Comparison of ENCODE assay signal across 4 fruit fly cellular contexts in the genomic region with DNA sequence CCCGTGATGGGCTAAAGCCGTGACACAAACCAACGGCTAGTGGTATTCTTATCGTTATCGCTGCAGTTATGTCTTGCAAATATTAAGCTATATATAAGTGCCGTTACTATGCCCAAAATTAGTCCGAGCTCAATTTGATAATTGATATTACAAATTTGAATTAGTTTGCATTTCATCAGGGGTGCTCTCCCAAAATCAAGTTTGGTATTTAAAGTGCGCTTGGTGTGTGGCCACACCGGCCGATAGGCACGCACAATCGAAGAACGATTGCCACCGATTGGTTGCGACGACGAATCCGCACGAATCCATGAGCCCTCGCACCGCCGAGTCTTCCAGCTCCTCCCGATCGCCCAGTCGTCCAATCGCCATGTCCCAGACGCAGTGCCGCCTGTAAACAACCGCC.
TF ChIP-seq lines count a peak whose summit lies in the region.

A gene (plus strand): TSS at position 252 of the 403 bp plus-strand sequence.

- no peak for TF ChIP-seq CTCF in whole organism, embryonic (GFP tag; optimal IDR thresholded peaks at IDR 0.05; lab: Kevin White, UChicago)

TF ChIP-seq in whole organism, adult, 20 proteins besides CTCF, POLR2A, EP300 and RAD21:
- TF ChIP-seq bab1 (GFP tag; optimal IDR thresholded peaks at IDR 0.05; lab: Kevin White, UChicago) (peak; percentile 65), CG14711 (tag; optimal IDR thresholded peaks at IDR 0.05; lab: Kevin White, UChicago) (no peak), tj (GFP tag; optimal IDR thresholded peaks at IDR 0.05; lab: Kevin White, UChicago) (no peak), Mnt (GFP tag; optimal IDR thresholded peaks at IDR 0.05; lab: Kevin White, UChicago) (peak; percentile 16), CG7045 (GFP tag; optimal IDR thresholded peaks at IDR 0.05; lab: Kevin White, UChicago) (no peak), Crg-1 (GFP tag; optimal IDR thresholded peaks at IDR 0.05; lab: Kevin White, UChicago) (no peak), Hr96 (GFP tag; optimal IDR thresholded peaks at IDR 0.05; lab: Kevin White, UChicago) (no peak), toe (GFP tag; optimal IDR thresholded peaks at IDR 0.05; lab: Kevin White, UChicago) (no peak), pad (GFP tag; optimal IDR thresholded peaks at IDR 0.05; lab: Kevin White, UChicago) (no peak), cic (GFP tag; optimal IDR thresholded peaks at IDR 0.05; lab: Kevin White, UChicago) (no peak), CG33017 (tag; optimal IDR thresholded peaks at IDR 0.05; lab: Kevin White, UChicago) (no peak), cnc (optimal IDR thresholded peaks at IDR 0.05; lab: Kevin White, UChicago) (no peak), CG11617 (GFP tag; optimal IDR thresholded peaks at IDR 0.05; lab: Kevin White, UChicago) (no peak), CG7101 (tag; optimal IDR thresholded peaks at IDR 0.05; lab: Kevin White, UChicago) (peak; percentile 2)

TF ChIP-seq in whole organism, embryonic, 481 proteins besides CTCF, POLR2A, EP300 and RAD21 (continues in another document):
- TF ChIP-seq crol (GFP tag; IDR thresholded peaks at IDR 0.05; lab: Robert Waterston, UW), result no peak
- TF ChIP-seq Deaf1 (tag; optimal IDR thresholded peaks at IDR 0.05; lab: Kevin White, UChicago), result peak; percentile 81
- peak; percentile 55 for TF ChIP-seq knrl (GFP tag; IDR thresholded peaks at IDR 0.05; lab: Robert Waterston, UW; ENCODE audit: partially characterized antibody)
- 0 out of 3 replicates have a peak, but pooled peaks have one; percentile 38 for TF ChIP-seq CG7963 (GFP tag; IDR thresholded peaks at IDR 0.05; lab: Robert Waterston, UW; ENCODE audit: partially characterized antibody)
- peak; percentile 44 for TF ChIP-seq her (GFP tag; optimal IDR thresholded peaks at IDR 0.05; lab: Kevin White, UChicago)
- no peak for TF ChIP-seq tap (tag; optimal IDR thresholded peaks at IDR 0.05; lab: Kevin White, UChicago)
- peak; percentile 63 for TF ChIP-seq BEAF-32 (GFP tag; optimal IDR thresholded peaks at IDR 0.05; lab: Kevin White, UChicago)
- 0 out of 3 replicates have a peak, but pooled peaks have one; percentile 19 for TF ChIP-seq so (GFP tag; IDR thresholded peaks at IDR 0.05; lab: Robert Waterston, UW)
- 0 out of 4 replicates have a peak, but pooled peaks have one; percentile 26 for TF ChIP-seq chinmo (GFP tag; IDR thresholded peaks at IDR 0.05; lab: Robert Waterston, UW; ENCODE audit: partially characterized antibody)
- TF ChIP-seq pita (GFP tag; optimal IDR thresholded peaks at IDR 0.05; lab: Kevin White, UChicago), result peak; percentile 50
- TF ChIP-seq sna (GFP tag; IDR thresholded peaks at IDR 0.05; lab: Robert Waterston, UW; ENCODE audit: partially characterized antibody), result 0 out of 2 replicates have a peak, but pooled peaks have one; percentile 29
- peak; percentile 43 for TF ChIP-seq HmgZ (tag; optimal IDR thresholded peaks at IDR 0.05; lab: Kevin White, UChicago)
- peak; percentile 47; the same call in 1 of the 2 replicates for TF ChIP-seq Bgb (GFP tag; IDR thresholded peaks at IDR 0.05; lab: Robert Waterston, UW; ENCODE audit: partially characterized antibody)
- TF ChIP-seq stwl (tag; optimal IDR thresholded peaks at IDR 0.05; lab: Kevin White, UChicago), result peak; percentile 74
- TF ChIP-seq insv (GFP tag; optimal IDR thresholded peaks at IDR 0.05; lab: Kevin White, UChicago), result peak in 1 of 2 experiments; percentile 15
- peak; percentile 99 for TF ChIP-seq CG1603 (tag; optimal IDR thresholded peaks at IDR 0.05; lab: Kevin White, UChicago)
- no peak for TF ChIP-seq Dbx (GFP tag; IDR thresholded peaks at IDR 0.05; lab: Robert Waterston, UW)
- no peak for TF ChIP-seq CG7987 (GFP tag; optimal IDR thresholded peaks at IDR 0.05; lab: Kevin White, UChicago)
- TF ChIP-seq CG2116 (GFP tag; optimal IDR thresholded peaks at IDR 0.05; lab: Kevin White, UChicago), result peak; percentile 89
- peak; percentile 75 for TF ChIP-seq Sry-δ (GFP tag; optimal IDR thresholded peaks at IDR 0.05; lab: Kevin White, UChicago)
- TF ChIP-seq trem (tag; optimal IDR thresholded peaks at IDR 0.05; lab: Kevin White, UChicago), result peak; percentile 74
- TF ChIP-seq CG12659 (GFP tag; optimal IDR thresholded peaks at IDR 0.05; lab: Kevin White, UChicago), result peak; percentile 55

TF ChIP-seq in whole organism, prepupa, 60 proteins besides CTCF, POLR2A, EP300 and RAD21:
- TF ChIP-seq CG1621 (tag; optimal IDR thresholded peaks at IDR 0.05; lab: Kevin White, UChicago) (no peak), CG6163 (GFP tag; IDR thresholded peaks at IDR 0.05; lab: Robert Waterston, UW) (0 out of 3 replicates have a peak, but pooled peaks have one; percentile 11)

TF ChIP-seq in whole organism, pupa, 21 proteins besides CTCF, POLR2A, EP300 and RAD21:
- TF ChIP-seq CG13204 (GFP tag; optimal IDR thresholded peaks at IDR 0.05; lab: Kevin White, UChicago), result no peak
- 0 out of 2 replicates have a peak, but pooled peaks have one; percentile 20 for TF ChIP-seq CG12605 (GFP tag; IDR thresholded peaks at IDR 0.05; lab: Robert Waterston, UW)
